Worm (Caenorhabditis elegans) whole organism, young adult: ENCODE measurements around the gene ZK792.1.

Source experiments
- B0019.2 ChIP-seq: fragments of 200-800 bp; sonication (Bioruptor generic); conservative IDR thresholded peaks from 2 replicates; pipeline ENCODE4 v1.3.6; 2022; ENCODE audit warnings: missing genetic modification reagents, missing genetic modification characterization, missing compliant biosample characterization
- B0261.1 ChIP-seq: sonication (generic microtip); optimal IDR thresholded peaks from 2 replicates; lab custom pipeline; 2016; ENCODE audit warnings: mild to moderate bottlenecking, missing genetic modification characterization, moderate library complexity, missing compliant biosample characterization
- D2030.7 ChIP-seq: fragments of 200-800 bp; sonication (Bioruptor generic); IDR thresholded peaks from 2 replicates; pipeline ENCODE4 v1.3.6; 2022; ENCODE audit warnings: missing genetic modification reagents, missing genetic modification characterization, missing compliant biosample characterization
- F33H1.4 ChIP-seq: fragments of 200-800 bp; sonication (Bioruptor generic); IDR thresholded peaks from 2 replicates; pipeline ENCODE4 v1.3.6; 2022; ENCODE audit warnings: missing genetic modification reagents, missing genetic modification characterization, missing compliant biosample characterization
- F37B4.10 ChIP-seq: fragments of 200-800 bp; sonication (Bioruptor generic); IDR thresholded peaks from 2 replicates; pipeline ENCODE4 v1.3.6; 2022; ENCODE audit warnings: missing genetic modification characterization, missing compliant biosample characterization
- F49E8.2 ChIP-seq: sonication (generic microtip); optimal IDR thresholded peaks from 3 replicates; lab custom pipeline; 2017; ENCODE audit warnings: missing genetic modification characterization, mild to moderate bottlenecking, missing compliant biosample characterization, antibody characterized with exemption, moderate library complexity; ENCODE audit not compliant: insufficient read depth
- T07F8.4 ChIP-seq: sonication (generic microtip); optimal IDR thresholded peaks from 2 replicates; lab custom pipeline; 2016; ENCODE audit warnings: mild to moderate bottlenecking, missing genetic modification characterization, moderate library complexity, missing compliant biosample characterization
- Y53G8AR.9 ChIP-seq: fragments of 200-800 bp; sonication (Bioruptor generic); conservative IDR thresholded peaks from 2 replicates; pipeline ENCODE4 v1.3.6; 2022; ENCODE audit warnings: missing genetic modification reagents, missing genetic modification characterization, missing compliant biosample characterization
- Y79H2A.3 ChIP-seq: fragments of 200-800 bp; sonication (Bioruptor generic); conservative IDR thresholded peaks from 2 replicates; pipeline ENCODE4 v1.3.6; 2022; ENCODE audit warnings: missing genetic modification reagents, missing genetic modification characterization, missing compliant biosample characterization
- ZK185.1 ChIP-seq: sonication (generic microtip); optimal IDR thresholded peaks from 2 replicates; lab custom pipeline; 2016; ENCODE audit warnings: mild to moderate bottlenecking, missing genetic modification characterization, missing compliant biosample characterization; ENCODE audit not compliant: poor library complexity, severe bottlenecking
- aptf-2 ChIP-seq: fragments of 200-800 bp; sonication (Bioruptor generic); conservative IDR thresholded peaks from 2 replicates; pipeline ENCODE4 v1.3.6; 2022; ENCODE audit warnings: missing genetic modification reagents, missing genetic modification characterization, missing compliant biosample characterization
- athp-1 ChIP-seq: sonication (generic microtip); optimal IDR thresholded peaks from 2 replicates; lab custom pipeline; 2017; ENCODE audit warnings: mild to moderate bottlenecking, missing genetic modification characterization, missing compliant biosample characterization
- attf-6 ChIP-seq: fragments of 200-800 bp; sonication (Bioruptor generic); IDR thresholded peaks from 2 replicates; pipeline ENCODE4 v1.3.6; 2022; ENCODE audit warnings: missing genetic modification reagents, missing genetic modification characterization, missing compliant biosample characterization
- cebp-1 ChIP-seq, 2 experiments: fragments of 200-800 bp in 1 of 2; sonication (Bioruptor generic) in 1 of 2; sonication (generic microtip) in 1 of 2; IDR thresholded peaks in 1 of 2; optimal IDR thresholded peaks in 1 of 2; 2 replicates each; pipeline versions ENCODE4 v1.3.6 to Lab custom; 2017 to 2022; ENCODE audit warnings: missing compliant biosample characterization in 2 of 2, missing genetic modification characterization in 2 of 2, mild to moderate bottlenecking in 1 of 2, missing genetic modification reagents in 1 of 2, moderate library complexity in 1 of 2
- ceh-100 ChIP-seq: fragments of 200-800 bp; sonication (Bioruptor generic); IDR thresholded peaks from 2 replicates; pipeline ENCODE4 v1.3.6; 2022; ENCODE audit warnings: missing genetic modification reagents, missing genetic modification characterization, missing compliant biosample characterization
- ceh-91 ChIP-seq: fragments of 200-800 bp; sonication (Bioruptor generic); IDR thresholded peaks from 2 replicates; pipeline ENCODE4 v1.3.6; 2022; ENCODE audit warnings: missing genetic modification reagents, missing genetic modification characterization, missing compliant biosample characterization
- efl-1 ChIP-seq: fragments of 150-350 bp; optimal IDR thresholded peaks from 2 replicates; lab custom pipeline; 2014; ENCODE audit warnings: missing biosample characterization, missing genetic modification reagents, missing genetic modification characterization
- egl-44 ChIP-seq: fragments of 200-800 bp; sonication (Bioruptor generic); IDR thresholded peaks from 2 replicates; pipeline ENCODE4 v1.3.6; 2022; ENCODE audit warnings: missing genetic modification reagents, missing genetic modification characterization, missing compliant biosample characterization
- ekl-4 ChIP-seq: fragments of 200-800 bp; sonication (Bioruptor generic); IDR thresholded peaks from 2 replicates; pipeline ENCODE4 v1.3.6; 2022; ENCODE audit warnings: missing genetic modification reagents, missing genetic modification characterization, missing compliant biosample characterization
- fkh-3 ChIP-seq: sonication (generic microtip); optimal IDR thresholded peaks from 2 replicates; lab custom pipeline; 2016; ENCODE audit warnings: mild to moderate bottlenecking, missing genetic modification characterization, missing compliant biosample characterization
- him-1 ChIP-seq: sonication (generic microtip); optimal IDR thresholded peaks from 2 replicates; lab custom pipeline; 2016; ENCODE audit warnings: missing genotype, missing genetic modification reagents, missing genetic modification characterization, missing compliant biosample characterization
- hrde-1 ChIP-seq: sonication (generic microtip); optimal IDR thresholded peaks from 2 replicates; lab custom pipeline; 2016; ENCODE audit warnings: missing genetic modification characterization, mild to moderate bottlenecking, missing compliant biosample characterization, moderate library complexity, missing genotype, missing genetic modification reagents, borderline replicate concordance
- let-607 ChIP-seq, 2 experiments: fragments of 200-800 bp in 1 of 2; sonication (Bioruptor generic) in 1 of 2; sonication (generic microtip) in 1 of 2; optimal IDR thresholded peaks; 2 replicates each; lab custom pipeline; 2016 to 2018; ENCODE audit warnings: mild to moderate bottlenecking in 2 of 2, missing compliant biosample characterization in 2 of 2, missing genetic modification characterization in 2 of 2, moderate library complexity in 2 of 2, missing genotype in 1 of 2
- lin-54 ChIP-seq: fragments of 200-800 bp; sonication (Bioruptor generic); optimal IDR thresholded peaks from 2 replicates; lab custom pipeline; 2018; ENCODE audit warnings: mild to moderate bottlenecking, missing genetic modification characterization, missing compliant biosample characterization
- lsl-1 ChIP-seq: fragments of 200-800 bp; sonication (Bioruptor generic); optimal IDR thresholded peaks from 2 replicates; lab custom pipeline; 2018; ENCODE audit warnings: mild to moderate bottlenecking, missing genetic modification characterization, moderate library complexity, missing compliant biosample characterization
- madf-6 ChIP-seq: fragments of 200-800 bp; sonication (Bioruptor generic); IDR thresholded peaks from 2 replicates; pipeline ENCODE4 v1.3.6; 2022; ENCODE audit warnings: missing genetic modification reagents, missing genetic modification characterization, missing compliant biosample characterization
- madf-8 ChIP-seq: fragments of 200-800 bp; sonication (Bioruptor generic); conservative IDR thresholded peaks from 2 replicates; pipeline ENCODE4 v1.3.6; 2022; ENCODE audit warnings: missing genetic modification reagents, missing genetic modification characterization, missing compliant biosample characterization
- nfyb-1 ChIP-seq: fragments of 200-800 bp; sonication (Bioruptor generic); IDR thresholded peaks from 2 replicates; pipeline ENCODE4 v1.3.6; 2022; ENCODE audit warnings: missing genetic modification reagents, missing genetic modification characterization, missing compliant biosample characterization
- nhr-90 ChIP-seq: sonication (generic microtip); optimal IDR thresholded peaks from 2 replicates; lab custom pipeline; 2016; ENCODE audit warnings: missing genotype, mild to moderate bottlenecking, missing genetic modification characterization, missing compliant biosample characterization
- pbrm-1 ChIP-seq: fragments of 200-800 bp; sonication (Bioruptor generic); IDR thresholded peaks from 2 replicates; pipeline ENCODE4 v1.3.6; 2022; ENCODE audit warnings: missing genetic modification reagents, missing genetic modification characterization, missing compliant biosample characterization
- rec-8 ChIP-seq, 2 experiments: sonication (generic microtip); optimal IDR thresholded peaks; 2 replicates each; lab custom pipeline; 2016; ENCODE audit warnings: mild to moderate bottlenecking in 2 of 2, missing genetic modification characterization in 2 of 2, missing genetic modification reagents in 2 of 2, missing genotype in 2 of 2, missing biosample characterization in 1 of 2, missing compliant biosample characterization in 1 of 2, moderate library complexity in 1 of 2
- snpc-1.3 ChIP-seq: sonication (generic microtip); optimal IDR thresholded peaks from 2 replicates; lab custom pipeline; 2017; ENCODE audit warnings: missing genetic modification characterization, mild to moderate bottlenecking, missing compliant biosample characterization, antibody characterized with exemption, moderate library complexity, missing genotype, missing genetic modification reagents; ENCODE audit not compliant: insufficient read depth
- snpc-3.4 ChIP-seq: sonication (generic microtip); optimal IDR thresholded peaks from 2 replicates; lab custom pipeline; 2017; ENCODE audit warnings: missing genetic modification characterization, mild to moderate bottlenecking, missing compliant biosample characterization, antibody characterized with exemption, moderate library complexity, missing genotype, missing genetic modification reagents
- snpc-4 ChIP-seq, 5 experiments: fragments of 150-350 bp in 1 of 5; sonication (generic microtip) in 4 of 5; optimal IDR thresholded peaks; 2 replicates each; lab custom pipeline; 2014 to 2018; ENCODE audit warnings: missing genetic modification characterization in 5 of 5, missing biosample characterization in 3 of 5, antibody characterized with exemption in 2 of 5, mild to moderate bottlenecking in 2 of 5, missing compliant biosample characterization in 2 of 5, missing genotype in 2 of 5, moderate library complexity in 2 of 5, missing genetic modification reagents in 1 of 5
- tbp1 ChIP-seq: fragments of 200-800 bp; sonication (Bioruptor generic); optimal IDR thresholded peaks from 2 replicates; lab custom pipeline; 2018; ENCODE audit warnings: mild to moderate bottlenecking, missing genetic modification characterization, missing compliant biosample characterization
- tlf-1 ChIP-seq: fragments of 200-800 bp; sonication (Bioruptor generic); optimal IDR thresholded peaks from 2 replicates; lab custom pipeline; 2018; ENCODE audit warnings: mild to moderate bottlenecking, missing genetic modification characterization, missing compliant biosample characterization
- unc-130 ChIP-seq: sonication (generic microtip); optimal IDR thresholded peaks from 2 replicates; lab custom pipeline; 2016; ENCODE audit warnings: missing genetic modification reagents, missing genetic modification characterization, missing compliant biosample characterization
- xnd-1 ChIP-seq: sonication (generic microtip); optimal IDR thresholded peaks from 2 replicates; lab custom pipeline; 2016; ENCODE audit warnings: missing genotype, missing genetic modification reagents, missing genetic modification characterization, missing compliant biosample characterization

Gene ZK792.1

ce11 chrIV:11695634-11696033 lies 36.0 kb downstream of the ZK792.1 start:
- TF ChIP-seq B0261.1 (no peak), xnd-1 (tag; lab: Kevin White, UChicago) (peak; percentile 97), hrde-1 (tag; lab: Kevin White, UChicago) (peak; percentile 12), unc-130 (peak; percentile 23), ceh-91 (peak; percentile 75), tlf-1 (peak; percentile 41), madf-8 (peak; percentile 95), madf-6 (GFP tag; lab: Robert Waterston, UW) (peak; percentile 95), snpc-3.4 (tag; lab: Kevin White, UChicago) (peak; percentile 25), ekl-4 (GFP tag; lab: Robert Waterston, UW) (0 out of 2 replicates have a peak, but pooled peaks have one; percentile 33), Y53G8AR.9 (GFP tag; lab: Robert Waterston, UW) (no peak), ZK185.1 (no peak), pbrm-1 (peak; percentile 48; the same call in 1 of the 2 replicates), cebp-1 (GFP tag; IDR thresholded peaks at IDR 0.05; lab: Robert Waterston, UW) (no peak), cebp-1 (tag; optimal IDR thresholded peaks at IDR 0.05; lab: Kevin White, UChicago) (no peak), tbp1 (peak; percentile 43), efl-1 (GFP tag; lab: Kevin White, UChicago) (peak; percentile 49), F49E8.2 (tag; lab: Kevin White, UChicago) (peak; percentile 54), nfyb-1 (no peak), athp-1 (tag; lab: Kevin White, UChicago) (peak; percentile 7), snpc-1.3 (tag; lab: Kevin White, UChicago) (peak; percentile 56), F33H1.4 (GFP tag; lab: Robert Waterston, UW) (peak; percentile 95), lsl-1 (GFP tag; lab: Kevin White, UChicago) (peak; percentile 98), him-1 (tag; lab: Kevin White, UChicago) (peak; percentile 76), D2030.7 (GFP tag; lab: Robert Waterston, UW) (peak; percentile 74), lin-54 (GFP tag; lab: Kevin White, UChicago) (peak; percentile 63), nhr-90 (tag; lab: Kevin White, UChicago) (no peak), snpc-4 (GFP tag; optimal IDR thresholded peaks at IDR 0.05; lab: Kevin White, UChicago) (no peak), snpc-4 (tag; optimal IDR thresholded peaks at IDR 0.05; lab: Kevin White, UChicago) (peak in 3 of 4 experiments; percentile 0 to 70 (median 17))

ce11 chrIV:11697514-11697913 lies 37.9 kb downstream of the ZK792.1 start:
- TF ChIP-seq F37B4.10 (no peak), F49E8.2 (tag; lab: Kevin White, UChicago) (no peak), aptf-2 (GFP tag; lab: Robert Waterston, UW) (no peak), B0019.2 (GFP tag; lab: Robert Waterston, UW) (no peak), Y79H2A.3 (GFP tag; lab: Robert Waterston, UW) (no peak), madf-6 (GFP tag; lab: Robert Waterston, UW) (no peak), egl-44 (GFP tag; lab: Robert Waterston, UW) (no peak), pbrm-1 (no peak), let-607 (tag; optimal IDR thresholded peaks at IDR 0.05; lab: Kevin White, UChicago) (no peak), xnd-1 (tag; lab: Kevin White, UChicago) (no peak), fkh-3 (tag; lab: Kevin White, UChicago) (no peak), ceh-100 (GFP tag; lab: Robert Waterston, UW) (no peak), lin-54 (GFP tag; lab: Kevin White, UChicago) (no peak), attf-6 (GFP tag; lab: Robert Waterston, UW) (no peak), rec-8 (tag; optimal IDR thresholded peaks at IDR 0.05; lab: Kevin White, UChicago) (no peak), T07F8.4 (no peak)
